Fruit fly (Drosophila melanogaster): ENCODE measurements around the gene Swt1.

Gene Swt1

DNA sequence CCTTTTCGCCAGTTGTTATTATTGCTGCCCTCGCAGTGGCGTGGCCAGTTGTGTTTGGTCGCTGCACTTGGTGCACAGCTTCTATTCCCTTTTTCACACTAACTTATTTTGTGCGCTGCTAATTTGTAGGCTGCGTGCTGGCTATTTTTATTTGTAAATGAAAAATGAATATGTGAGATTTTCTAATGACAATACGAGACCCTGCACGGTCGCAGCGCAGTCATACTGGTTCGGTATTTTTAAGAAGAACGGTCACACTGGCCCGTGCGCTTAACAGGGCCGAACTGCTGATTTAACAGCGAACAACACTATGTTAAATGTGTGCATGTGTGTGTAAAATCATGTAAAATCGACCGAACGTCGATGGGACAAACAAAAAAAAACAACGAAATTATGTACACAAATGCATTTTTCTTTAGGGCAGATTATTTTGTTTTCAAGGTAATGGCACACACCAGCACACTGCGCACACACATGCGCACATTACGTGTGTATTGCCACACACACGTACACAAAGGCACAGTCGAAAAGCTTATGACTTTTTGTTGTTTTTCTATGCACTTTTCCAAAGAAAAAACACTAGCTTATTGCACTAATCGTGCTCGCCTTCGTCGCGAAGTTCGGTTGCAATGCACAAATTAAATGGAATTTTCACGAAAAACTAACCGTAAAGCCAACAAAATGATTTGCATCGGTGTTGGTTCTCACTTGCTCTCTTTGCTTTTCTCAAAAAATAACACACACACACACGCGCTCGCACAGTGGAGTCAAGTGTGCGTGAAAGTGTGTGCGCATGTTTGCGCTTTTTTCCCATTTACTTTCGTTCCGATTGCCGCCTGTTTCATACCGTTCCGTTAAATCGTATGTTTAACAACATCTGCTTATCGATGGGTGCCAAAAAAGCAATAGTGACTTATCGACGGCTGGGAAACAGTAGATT lies 46.9 kb upstream of the Swt1 start, which contains the start of gene ari-1 (continued):
- TF ChIP-seq cg (GFP tag; optimal IDR thresholded peaks at IDR 0.05) (peak; percentile 97), CG17361 (GFP tag; IDR thresholded peaks at IDR 0.05) (no peak), NFAT (GFP tag; IDR thresholded peaks at IDR 0.05) (no peak), E2f2 (GFP tag; IDR thresholded peaks at IDR 0.05) (peak; percentile 18; the same call in 1 of the 2 replicates), CG17612 (GFP tag; IDR thresholded peaks at IDR 0.05) (no peak), CG9609 (GFP tag; optimal IDR thresholded peaks at IDR 0.05) (no peak), Rfx (GFP tag; IDR thresholded peaks at IDR 0.05) (0 out of 2 replicates have a peak, but pooled peaks have one; percentile 11), her (GFP tag; optimal IDR thresholded peaks at IDR 0.05) (no peak), chinmo (GFP tag; IDR thresholded peaks at IDR 0.05; ENCODE audit: partially characterized antibody) (0 out of 4 replicates have a peak, but pooled peaks have one; percentile 53), zfh2 (GFP tag; optimal IDR thresholded peaks at IDR 0.05) (no peak), CG8944 (GFP tag; optimal IDR thresholded peaks at IDR 0.05) (no peak), CG8765 (GFP tag; IDR thresholded peaks at IDR 0.05) (no peak), CG3726 (GFP tag; IDR thresholded peaks at IDR 0.05) (no peak), CG14014 (GFP tag; IDR thresholded peaks at IDR 0.05) (no peak), sens (GFP tag) (peak; percentile 66), aop (GFP tag; IDR thresholded peaks at IDR 0.05) (no peak), nmo (GFP tag; optimal IDR thresholded peaks at IDR 0.05) (no peak), pum (GFP tag; optimal IDR thresholded peaks at IDR 0.05) (no peak), wdn (GFP tag; IDR thresholded peaks at IDR 0.05) (no peak), Ravus (GFP tag; IDR thresholded peaks at IDR 0.05) (no peak), CG12071 (GFP tag; optimal IDR thresholded peaks at IDR 0.05) (no peak), CG10274 (GFP tag; optimal IDR thresholded peaks at IDR 0.05) (no peak), Dref (GFP tag; IDR thresholded peaks at IDR 0.05) (peak; percentile 60), cato (GFP tag; optimal IDR thresholded peaks at IDR 0.05; ENCODE audit: borderline replicate concordance) (no peak), CG11093 (GFP tag; IDR thresholded peaks at IDR 0.05) (no peak), Fer1 (GFP tag; optimal IDR thresholded peaks at IDR 0.05) (peak; percentile 1), CG8290 (GFP tag; optimal IDR thresholded peaks at IDR 0.05) (no peak), CG8290 (tag; optimal IDR thresholded peaks at IDR 0.05) (peak in 1 of 2 experiments; percentile 52), tio (GFP tag; optimal IDR thresholded peaks at IDR 0.05) (no peak), inv (GFP tag; IDR thresholded peaks at IDR 0.05; ENCODE audit: partially characterized antibody) (0 out of 2 replicates have a peak, but pooled peaks have one; percentile 10), CG15696 (tag; optimal IDR thresholded peaks at IDR 0.05) (no peak), lbe (GFP tag; optimal IDR thresholded peaks at IDR 0.05) (peak; percentile 17), CG13894 (tag; optimal IDR thresholded peaks at IDR 0.05) (no peak), gro (GFP tag; optimal IDR thresholded peaks at IDR 0.05) (peak; percentile 32), pzg (GFP tag; optimal IDR thresholded peaks at IDR 0.05) (peak; percentile 60), az2 (GFP tag; optimal IDR thresholded peaks at IDR 0.05) (no peak), CG4424 (GFP tag; optimal IDR thresholded peaks at IDR 0.05) (no peak), CG9437 (GFP tag; optimal IDR thresholded peaks at IDR 0.05) (peak; percentile 68), ci (GFP tag; IDR thresholded peaks at IDR 0.05) (0 out of 3 replicates have a peak, but pooled peaks have one; percentile 10), sug (tag; optimal IDR thresholded peaks at IDR 0.05) (no peak), Sry-β (GFP tag; optimal IDR thresholded peaks at IDR 0.05) (no peak), CG2116 (GFP tag; optimal IDR thresholded peaks at IDR 0.05) (peak; percentile 36), kah (GFP tag; optimal IDR thresholded peaks at IDR 0.05) (no peak), Ets97D (GFP tag; optimal IDR thresholded peaks at IDR 0.05) (peak; percentile 25), sim (GFP tag; IDR thresholded peaks at IDR 0.05) (no peak), tx (GFP tag; optimal IDR thresholded peaks at IDR 0.05) (no peak), CG16779 (GFP tag; IDR thresholded peaks at IDR 0.05) (no peak), Xrp1 (GFP tag; IDR thresholded peaks at IDR 0.05) (no peak), zen (tag; optimal IDR thresholded peaks at IDR 0.05) (peak; percentile 33), Dad (GFP tag; optimal IDR thresholded peaks at IDR 0.05) (no peak)

Measured in whole organism, embryonic.